Worm (Caenorhabditis elegans): Measurements from ENCODE around the gene F42F12.3.

DNA sequence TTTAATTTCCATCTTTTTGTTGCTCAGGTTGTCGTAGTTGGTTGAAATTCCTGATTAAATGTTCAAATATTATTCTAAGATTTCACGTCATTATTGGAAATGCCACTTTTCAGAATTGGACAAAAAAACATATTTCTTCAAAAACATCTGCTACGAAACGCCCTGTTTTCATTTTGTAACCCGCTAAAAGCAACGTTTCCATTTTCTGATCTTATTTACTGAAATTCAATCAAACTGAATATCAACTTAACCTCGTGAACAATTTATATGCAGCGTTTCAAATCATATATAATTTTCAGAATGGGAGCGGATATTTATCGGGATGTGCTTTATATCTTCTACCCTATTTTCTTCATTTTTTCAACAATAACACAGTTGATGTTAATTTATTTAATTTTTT, 26.9 kb upstream of the F42F12.3 start, which contains the start of gene srd-40:
- TF ChIP-seq him-1 (tag; optimal IDR thresholded peaks at IDR 0.05) (no peak), W03F9.2 (tag; optimal IDR thresholded peaks at IDR 0.05) (no peak)
